Worm (Caenorhabditis elegans) whole organism, late embryonic: ENCODE data around the gene alh-5.

Experiments
- dmd-4 ChIP-seq: sonication (generic microtip); optimal IDR thresholded peaks from 2 replicates; lab custom pipeline; 2016; ENCODE audit warnings: borderline replicate concordance, missing genetic modification characterization, missing compliant biosample characterization
- pqm-1 ChIP-seq: sonication (generic microtip); optimal IDR thresholded peaks from 2 replicates; lab custom pipeline; 2016; ENCODE audit warnings: missing genetic modification characterization, missing compliant biosample characterization
- unc-86 ChIP-seq: sonication (generic microtip); optimal IDR thresholded peaks from 2 replicates; lab custom pipeline; 2016; ENCODE audit warnings: missing genetic modification characterization, missing compliant biosample characterization

ce11 chrV:1975049-1975448 lies 24.3 kb downstream of the alh-5 start, which contains the start of gene fbxa-201:
- no peak for TF ChIP-seq unc-86 (tag; lab: Kevin White, UChicago)
- no peak for TF ChIP-seq pqm-1 (tag; lab: Kevin White, UChicago)
- TF ChIP-seq dmd-4, result no peak
